Worm (Caenorhabditis elegans) whole organism, L4 larva: ENCODE data around the gene F54H12.5.

Experiments used
- F37D6.2 ChIP-seq: sonication (generic microtip); optimal IDR thresholded peaks from 2 replicates; lab custom pipeline; 2016; ENCODE audit warnings: mild to moderate bottlenecking, missing genetic modification characterization, missing compliant biosample characterization
- T26A8.4 ChIP-seq: fragments of 200-800 bp; sonication (Bioruptor generic); IDR thresholded peaks from 2 replicates; pipeline ENCODE4 v1.3.6; 2022; ENCODE audit warnings: missing genetic modification characterization, missing compliant biosample characterization
- ZK546.5 ChIP-seq, 2 experiments: sonication (generic microtip); optimal IDR thresholded peaks; 2 replicates each; lab custom pipeline; 2017; ENCODE audit warnings: missing biosample characterization in 2 of 2, missing genetic modification characterization in 2 of 2
- aha-1 ChIP-seq: fragments of 150-350 bp; peaks from one replicate; lab custom pipeline; 2014; ENCODE audit warnings: missing biosample characterization, missing genetic modification characterization
- aly-2 ChIP-seq: sonication (generic microtip); optimal IDR thresholded peaks from 2 replicates; lab custom pipeline; 2018; ENCODE audit warnings: missing biosample characterization, missing genetic modification characterization
- ama-1 ChIP-seq: fragments of 150-350 bp; optimal IDR thresholded peaks from 2 replicates; lab custom pipeline; 2014; ENCODE audit warnings: inconsistent platforms, mixed read lengths
- arid-1 ChIP-seq: fragments of 200-800 bp; sonication (Bioruptor generic); conservative IDR thresholded peaks from 2 replicates; pipeline ENCODE4 v1.3.6; 2022; ENCODE audit warnings: missing genetic modification reagents, missing genetic modification characterization, missing compliant biosample characterization
- ceh-28 ChIP-seq: fragments of 150-350 bp; optimal IDR thresholded peaks from 2 replicates; lab custom pipeline; 2014; ENCODE audit warnings: missing biosample characterization, missing genetic modification reagents, missing genetic modification characterization
- ceh-82 ChIP-seq: sonication (generic microtip); optimal IDR thresholded peaks from 2 replicates; lab custom pipeline; 2017; ENCODE audit warnings: missing biosample characterization, missing genetic modification characterization
- daf-16 ChIP-seq, 3 experiments: sonication (generic microtip); optimal IDR thresholded peaks; 2 replicates each; lab custom pipeline; 2016 to 2017; ENCODE audit warnings: missing genetic modification characterization in 3 of 3, missing genetic modification reagents in 3 of 3, mild to moderate bottlenecking in 2 of 3, missing compliant biosample characterization in 2 of 3, missing biosample characterization in 1 of 3, moderate library complexity in 1 of 3
- daf-8 ChIP-seq: fragments of 200-800 bp; sonication (Bioruptor generic); IDR thresholded peaks from 2 replicates; pipeline ENCODE4 v1.3.6; 2022; ENCODE audit warnings: missing genetic modification characterization, missing compliant biosample characterization
- dmd-6 ChIP-seq: fragments of 200-800 bp; sonication (Bioruptor generic); IDR thresholded peaks from 2 replicates; pipeline ENCODE4 v1.3.6; 2022; ENCODE audit warnings: missing genetic modification reagents, missing genetic modification characterization, missing compliant biosample characterization
- duxl-1 ChIP-seq: sonication (generic microtip); optimal IDR thresholded peaks from 2 replicates; lab custom pipeline; 2016; ENCODE audit warnings: mild to moderate bottlenecking, missing genetic modification characterization, moderate library complexity, missing compliant biosample characterization; ENCODE audit not compliant: poor library complexity
- dve-1 ChIP-seq: sonication (generic microtip); optimal IDR thresholded peaks from 2 replicates; lab custom pipeline; 2017; ENCODE audit warnings: antibody characterized with exemption, mild to moderate bottlenecking, missing genetic modification characterization, missing compliant biosample characterization; ENCODE audit not compliant: insufficient read depth
- egl-43 ChIP-seq: fragments of 200-800 bp; sonication (Bioruptor generic); IDR thresholded peaks from 2 replicates; pipeline ENCODE4 v1.3.6; 2022; ENCODE audit warnings: missing genetic modification reagents, missing genetic modification characterization, missing compliant biosample characterization
- hlh-11 ChIP-seq: fragments of 200-800 bp; sonication (Bioruptor generic); optimal IDR thresholded peaks from 2 replicates; lab custom pipeline; 2018; ENCODE audit warnings: mild to moderate bottlenecking, missing genetic modification characterization, missing compliant biosample characterization
- hlh-30 ChIP-seq: sonication (generic microtip); optimal IDR thresholded peaks from 2 replicates; lab custom pipeline; 2017; ENCODE audit warnings: antibody characterized with exemption, mild to moderate bottlenecking, missing genetic modification characterization, missing compliant biosample characterization; ENCODE audit not compliant: insufficient read depth
- hmg-1.1 ChIP-seq: fragments of 200-800 bp; sonication (Bioruptor generic); IDR thresholded peaks from 2 replicates; pipeline ENCODE4 v1.3.6; 2022; ENCODE audit warnings: missing genetic modification reagents, missing genetic modification characterization, missing compliant biosample characterization
- lim-7 ChIP-seq: fragments of 200-800 bp; sonication (Bioruptor generic); IDR thresholded peaks from 2 replicates; pipeline ENCODE4 v1.3.6; 2022; ENCODE audit warnings: missing genetic modification characterization, missing compliant biosample characterization
- lin-1 ChIP-seq: fragments of 200-800 bp; sonication (Bioruptor generic); IDR thresholded peaks from 2 replicates; pipeline ENCODE4 v1.3.6; 2022; ENCODE audit warnings: missing genetic modification reagents, missing genetic modification characterization, missing compliant biosample characterization
- lin-38 ChIP-seq: fragments of 200-800 bp; sonication (Bioruptor generic); IDR thresholded peaks from 2 replicates; pipeline ENCODE4 v1.3.6; 2022; ENCODE audit warnings: missing genetic modification reagents, missing genetic modification characterization, missing compliant biosample characterization
- mdt-29 ChIP-seq: fragments of 200-800 bp; sonication (Bioruptor generic); IDR thresholded peaks from 2 replicates; pipeline ENCODE4 v1.3.6; 2022; ENCODE audit warnings: missing genetic modification reagents, missing genetic modification characterization, missing compliant biosample characterization
- mep-1 ChIP-seq: fragments of 150-350 bp; sonication (generic microtip); optimal IDR thresholded peaks from 3 replicates; lab custom pipeline; 2014; ENCODE audit warnings: missing biosample characterization, missing genetic modification characterization
- mes-2 ChIP-seq: sonication (generic microtip); optimal IDR thresholded peaks from 2 replicates; lab custom pipeline; 2016; ENCODE audit warnings: missing genotype, mild to moderate bottlenecking, missing genetic modification characterization, missing compliant biosample characterization; ENCODE audit not compliant: poor library complexity, severe bottlenecking
- mxl-3 ChIP-seq: fragments of 200-800 bp; sonication (Bioruptor generic); optimal IDR thresholded peaks from 2 replicates; lab custom pipeline; 2018; ENCODE audit warnings: mild to moderate bottlenecking, missing genetic modification characterization, missing compliant biosample characterization
- nhr-11 ChIP-seq: fragments of 150-350 bp; optimal IDR thresholded peaks from 2 replicates; lab custom pipeline; 2014; ENCODE audit warnings: missing biosample characterization, missing genetic modification characterization
- nhr-25 ChIP-seq: sonication (generic microtip); optimal IDR thresholded peaks from 2 replicates; lab custom pipeline; 2017; ENCODE audit warnings: missing genetic modification characterization, mild to moderate bottlenecking, missing compliant biosample characterization, antibody characterized with exemption, moderate library complexity, borderline replicate concordance; ENCODE audit not compliant: insufficient read depth
- nhr-28 ChIP-seq: fragments of 150-350 bp; optimal IDR thresholded peaks from 2 replicates; lab custom pipeline; 2014; ENCODE audit warnings: missing biosample characterization, missing genetic modification characterization
- nhr-41 ChIP-seq: fragments of 200-800 bp; sonication (Bioruptor generic); IDR thresholded peaks from 2 replicates; pipeline ENCODE4 v1.3.6; 2022; ENCODE audit warnings: missing genetic modification reagents, missing genetic modification characterization, missing compliant biosample characterization
- nhr-42 ChIP-seq: fragments of 200-800 bp; sonication (Bioruptor generic); IDR thresholded peaks from 2 replicates; pipeline ENCODE4 v1.3.6; 2022; ENCODE audit warnings: missing genetic modification characterization, missing compliant biosample characterization
- nhr-48 ChIP-seq: sonication (generic microtip); optimal IDR thresholded peaks from 2 replicates; lab custom pipeline; 2016; ENCODE audit warnings: mild to moderate bottlenecking, missing genetic modification characterization, missing compliant biosample characterization
- nhr-6 ChIP-seq: fragments of 150-350 bp; optimal IDR thresholded peaks from 2 replicates; lab custom pipeline; 2014; ENCODE audit warnings: missing biosample characterization, missing genetic modification characterization
- pha-4 ChIP-seq, 2 experiments: fragments of 150-350 bp in 1 of 2; fragments of 200-800 bp in 1 of 2; sonication (Bioruptor generic) in 1 of 2; IDR thresholded peaks in 1 of 2; optimal IDR thresholded peaks in 1 of 2; 2 replicates each; pipeline versions ENCODE4 v1.3.6 to Lab custom; 2014 to 2022; ENCODE audit warnings: missing genetic modification characterization in 2 of 2, missing genetic modification reagents in 2 of 2, missing biosample characterization in 1 of 2, missing compliant biosample characterization in 1 of 2
- pqm-1 ChIP-seq: sonication (generic microtip); optimal IDR thresholded peaks from 2 replicates; lab custom pipeline; 2017; ENCODE audit warnings: missing biosample characterization, missing genetic modification characterization
- rbr-2 ChIP-seq: sonication (generic microtip); optimal IDR thresholded peaks from 2 replicates; lab custom pipeline; 2016; ENCODE audit warnings: missing genotype, missing genetic modification characterization, missing compliant biosample characterization
- saeg-2 ChIP-seq: fragments of 200-800 bp; sonication (Bioruptor generic); IDR thresholded peaks from 2 replicates; pipeline ENCODE4 v1.3.6; 2022; ENCODE audit warnings: missing genetic modification reagents, missing genetic modification characterization, missing compliant biosample characterization
- skn-1 ChIP-seq: fragments of 150-350 bp; optimal IDR thresholded peaks from 2 replicates; lab custom pipeline; 2014; ENCODE audit warnings: missing biosample characterization, missing genetic modification characterization
- snpc-1.2 ChIP-seq: fragments of 200-800 bp; sonication (Bioruptor generic); IDR thresholded peaks from 2 replicates; pipeline ENCODE4 v1.3.6; 2022; ENCODE audit warnings: missing genetic modification reagents, missing genetic modification characterization, missing compliant biosample characterization
- snpc-4 ChIP-seq: fragments of 150-350 bp; optimal IDR thresholded peaks from 2 replicates; lab custom pipeline; 2014; ENCODE audit warnings: missing biosample characterization, missing genetic modification characterization
- spr-3 ChIP-seq: fragments of 200-800 bp; sonication (Bioruptor generic); optimal IDR thresholded peaks from 2 replicates; lab custom pipeline; 2018; ENCODE audit warnings: mild to moderate bottlenecking, missing genetic modification characterization, missing compliant biosample characterization
- tag-97 ChIP-seq: fragments of 200-800 bp; sonication (Bioruptor generic); IDR thresholded peaks from 2 replicates; pipeline ENCODE4 v1.3.6; 2022; ENCODE audit warnings: missing genetic modification characterization, missing compliant biosample characterization
- tra-1 ChIP-seq: fragments of 200-800 bp; sonication (Bioruptor generic); IDR thresholded peaks from 2 replicates; pipeline ENCODE4 v1.3.6; 2022; ENCODE audit warnings: missing genetic modification reagents, missing genetic modification characterization, missing compliant biosample characterization
- unc-130 ChIP-seq: sonication (generic microtip); optimal IDR thresholded peaks from 2 replicates; lab custom pipeline; 2016; ENCODE audit warnings: missing genetic modification reagents, missing genetic modification characterization, missing compliant biosample characterization
- unc-62 ChIP-seq, 3 experiments: fragments of 150-350 bp in 1 of 3; sonication (generic microtip); optimal IDR thresholded peaks in 2 of 3; peaks in 1 of 3; 1 replicate in 1 of 3; 2 replicates in 2 of 3; lab custom pipeline; 2014 to 2017; ENCODE audit warnings: missing biosample characterization in 3 of 3, missing genetic modification characterization in 3 of 3, missing genetic modification reagents in 3 of 3, missing genotype in 1 of 3
- vab-7 ChIP-seq: fragments of 200-800 bp; sonication (Bioruptor generic); IDR thresholded peaks from 2 replicates; pipeline ENCODE4 v1.3.6; 2022; ENCODE audit warnings: missing genetic modification reagents, missing genetic modification characterization, missing compliant biosample characterization
- zfp-2 ChIP-seq: sonication (generic microtip); optimal IDR thresholded peaks from 2 replicates; lab custom pipeline; 2016; ENCODE audit warnings: mild to moderate bottlenecking, missing genetic modification characterization, missing compliant biosample characterization
- ztf-11 ChIP-seq: fragments of 150-350 bp; optimal IDR thresholded peaks from 2 replicates; lab custom pipeline; 2014; ENCODE audit warnings: missing biosample characterization, missing genetic modification characterization

The F54H12.5 gene

ce11 chrIII:7972061-7972460, at the start of gene F54H12.5:
TSS of gene F54H12.5 (minus strand) at chrIII:7972161.
- TF ChIP-seq snpc-1.2 (GFP tag; lab: Robert Waterston, UW) (0 out of 2 replicates have a peak, but pooled peaks have one; percentile 29), dve-1 (tag; lab: Kevin White, UChicago) (no peak), pqm-1 (no peak)

- TF ChIP-seq ceh-28: peak; percentile 58
- TF ChIP-seq spr-3: no peak
- no peak for TF ChIP-seq unc-62 (GFP tag; optimal IDR thresholded peaks at IDR 0.05 in 1 of 2; lab: Kevin White, UChicago)
- no peak for TF ChIP-seq unc-62 (tag; optimal IDR thresholded peaks at IDR 0.05; lab: Kevin White, UChicago)
- no peak for TF ChIP-seq egl-43 (GFP tag; lab: Robert Waterston, UW)
- peak; percentile 78 for TF ChIP-seq hlh-30 (tag; lab: Kevin White, UChicago)
- TF ChIP-seq skn-1 (tag; lab: Kevin White, UChicago): no peak
- TF ChIP-seq lin-1 (GFP tag; lab: Robert Waterston, UW): no peak
- no peak for TF ChIP-seq duxl-1 (tag; lab: Kevin White, UChicago)
- TF ChIP-seq lim-7: no peak
- TF ChIP-seq ztf-11 (tag; lab: Kevin White, UChicago): no peak
- no peak for TF ChIP-seq daf-8
- no peak for TF ChIP-seq nhr-41
- TF ChIP-seq pha-4 (GFP tag; IDR thresholded peaks at IDR 0.05; lab: Robert Waterston, UW): no peak
- peak; percentile 74 for TF ChIP-seq pha-4 (tag; optimal IDR thresholded peaks at IDR 0.05; lab: Kevin White, UChicago)
- no peak for TF ChIP-seq daf-16 (GFP tag; optimal IDR thresholded peaks at IDR 0.05; lab: Kevin White, UChicago)
- peak; percentile 51 for TF ChIP-seq daf-16 (tag; optimal IDR thresholded peaks at IDR 0.05; lab: Kevin White, UChicago)
- no peak for TF ChIP-seq ama-1 (lab: Kevin White, UChicago)
- no peak for TF ChIP-seq aly-2 (tag; lab: Kevin White, UChicago)
- TF ChIP-seq hlh-11 (tag; lab: Kevin White, UChicago): peak; percentile 91
- TF ChIP-seq nhr-6 (tag; lab: Kevin White, UChicago): peak; percentile 87
- TF ChIP-seq tra-1: no peak
- TF ChIP-seq unc-130: peak; percentile 17
- TF ChIP-seq saeg-2 (GFP tag; lab: Robert Waterston, UW): no peak
- TF ChIP-seq nhr-28 (tag; lab: Kevin White, UChicago): peak; percentile 68
- no peak for TF ChIP-seq snpc-4
- TF ChIP-seq mdt-29 (GFP tag; lab: Robert Waterston, UW): 0 out of 2 replicates have a peak, but pooled peaks have one; percentile 18
- TF ChIP-seq T26A8.4 (GFP tag; lab: Robert Waterston, UW): peak; percentile 56
- peak; percentile 91 for TF ChIP-seq mes-2 (tag; lab: Kevin White, UChicago)
- peak; percentile 70 for TF ChIP-seq hmg-1.1 (GFP tag; lab: Robert Waterston, UW)
- peak; percentile 57 for TF ChIP-seq rbr-2 (tag; lab: Kevin White, UChicago)
- TF ChIP-seq nhr-48: no peak
- 0 out of 2 replicates have a peak, but pooled peaks have one; percentile 25 for TF ChIP-seq vab-7 (GFP tag; lab: Robert Waterston, UW)
- peak; percentile 24 for TF ChIP-seq F37D6.2 (tag; lab: Kevin White, UChicago)
- peak; percentile 43; the same call in 1 of the 2 replicates for TF ChIP-seq arid-1
- TF ChIP-seq tag-97 (GFP tag; lab: Robert Waterston, UW): no peak
- no peak for TF ChIP-seq zfp-2 (tag; lab: Kevin White, UChicago)
- TF ChIP-seq lin-38 (GFP tag; lab: Robert Waterston, UW): peak; percentile 71
- TF ChIP-seq mep-1 (tag; lab: Kevin White, UChicago): peak; percentile 79
- TF ChIP-seq mxl-3 (GFP tag; lab: Kevin White, UChicago): peak; percentile 62
- TF ChIP-seq ZK546.5 (tag; optimal IDR thresholded peaks at IDR 0.05; lab: Kevin White, UChicago): no peak
- no peak for TF ChIP-seq ceh-82 (tag; lab: Kevin White, UChicago)
- no peak for TF ChIP-seq nhr-11 (tag; lab: Kevin White, UChicago)
- peak; percentile 11 for TF ChIP-seq nhr-25 (tag; lab: Kevin White, UChicago)
- TF ChIP-seq nhr-42 (GFP tag; lab: Robert Waterston, UW): 0 out of 2 replicates have a peak, but pooled peaks have one; percentile 20
- peak; percentile 6 for TF ChIP-seq aha-1 (tag; lab: Kevin White, UChicago)
- TF ChIP-seq dmd-6 (GFP tag; lab: Robert Waterston, UW): no peak
These were observed 48.9 kb upstream of the F54H12.5 start, which contains the start of gene lin-36 for ce11 chrIII:8020823-8021332. TSS of gene lin-36 (minus strand) at chrIII:8020873.
